Fruit fly (Drosophila melanogaster): ENCODE measurements around the gene GatA.

GatA gene

dm6 chr3R:18997388-18998287 is 31.0 kb downstream of the GatA start (continued):
- TF ChIP-seq disco-r (GFP tag; optimal IDR thresholded peaks at IDR 0.05) (no peak), sna (GFP tag; IDR thresholded peaks at IDR 0.05; ENCODE audit: partially characterized antibody) (no peak), CG6272 (GFP tag; IDR thresholded peaks at IDR 0.05) (no peak), CG6175 (GFP tag; IDR thresholded peaks at IDR 0.05) (no peak), HmgZ (tag; optimal IDR thresholded peaks at IDR 0.05) (peak; percentile 72), Dref (GFP tag; IDR thresholded peaks at IDR 0.05) (no peak), CG34376 (GFP tag; optimal IDR thresholded peaks at IDR 0.05) (no peak), ind (GFP tag; optimal IDR thresholded peaks at IDR 0.05) (no peak), CG15269 (tag; optimal IDR thresholded peaks at IDR 0.05) (peak; percentile 44), Atf6 (GFP tag; IDR thresholded peaks at IDR 0.05) (peak; percentile 49; the same call in 1 of the 2 replicates), CG10565 (GFP tag; optimal IDR thresholded peaks at IDR 0.05) (no peak), zen2 (GFP tag; IDR thresholded peaks at IDR 0.05; ENCODE audit: partially characterized antibody) (no peak), lola (GFP tag; optimal IDR thresholded peaks at IDR 0.05) (peak in 1 of 3 experiments; percentile 88), tx (GFP tag; optimal IDR thresholded peaks at IDR 0.05) (peak; percentile 8), bigmax (GFP tag; optimal IDR thresholded peaks at IDR 0.05) (no peak), nerfin-2 (GFP tag; IDR thresholded peaks at IDR 0.05; ENCODE audit: partially characterized antibody) (no peak), fd64A (GFP tag; optimal IDR thresholded peaks at IDR 0.05) (peak; percentile 90), Sox100B (GFP tag; optimal IDR thresholded peaks at IDR 0.05) (peak; percentile 80), CG14014 (GFP tag; IDR thresholded peaks at IDR 0.05) (peak; percentile 54; the same call in 1 of the 2 replicates), zen (tag; optimal IDR thresholded peaks at IDR 0.05) (no peak), dmrt99B (tag; optimal IDR thresholded peaks at IDR 0.05) (peak; percentile 62), ash1 (GFP tag; optimal IDR thresholded peaks at IDR 0.05) (no peak), HLHmδ (GFP tag; optimal IDR thresholded peaks at IDR 0.05) (peak; percentile 67), CrebB (tag; optimal IDR thresholded peaks at IDR 0.05) (peak; percentile 90), cas (GFP tag; IDR thresholded peaks at IDR 0.05) (no peak), cwo (GFP tag; optimal IDR thresholded peaks at IDR 0.05) (peak; percentile 25), eve (GFP tag; optimal IDR thresholded peaks at IDR 0.05) (peak in 1 of 2 experiments; percentile 78), salm (tag; optimal IDR thresholded peaks at IDR 0.05) (peak; percentile 92), CG15479 (GFP tag; optimal IDR thresholded peaks at IDR 0.05) (peak; percentile 65), CG42726 (GFP tag; IDR thresholded peaks at IDR 0.05; ENCODE audit: partially characterized antibody) (no peak), CG2116 (GFP tag; optimal IDR thresholded peaks at IDR 0.05) (peak; percentile 76), CG16815 (GFP tag; optimal IDR thresholded peaks at IDR 0.05) (no peak), Nf-YC (tag; optimal IDR thresholded peaks at IDR 0.05) (no peak), sim (GFP tag; IDR thresholded peaks at IDR 0.05) (peak; percentile 77), psq (GFP tag; optimal IDR thresholded peaks at IDR 0.05) (peak; percentile 75), run (tag; optimal IDR thresholded peaks at IDR 0.05) (peak; percentile 64), BEAF-32 (GFP tag; optimal IDR thresholded peaks at IDR 0.05) (no peak), Dek (tag; optimal IDR thresholded peaks at IDR 0.05) (peak; percentile 6), dan (GFP tag; IDR thresholded peaks at IDR 0.05) (no peak), zfh2 (GFP tag; optimal IDR thresholded peaks at IDR 0.05) (no peak), pan (optimal IDR thresholded peaks at IDR 0.05) (no peak), pan (GFP tag; optimal IDR thresholded peaks at IDR 0.05 in 1 of 2, IDR thresholded peaks at IDR 0.05 in 1 of 2) (no peak)
